Worm (Caenorhabditis elegans) whole organism, young adult: ENCODE results near the gene nac-2.

Source experiments
- F37B4.10 ChIP-seq: fragments of 200-800 bp; sonication (Bioruptor generic); IDR thresholded peaks from 2 replicates; pipeline ENCODE4 v1.3.6; 2022; ENCODE audit warnings: missing genetic modification characterization, missing compliant biosample characterization
- F39B2.1 ChIP-seq: fragments of 200-800 bp; sonication (Bioruptor generic); IDR thresholded peaks from 2 replicates; pipeline ENCODE4 v1.3.6; 2022; ENCODE audit warnings: missing genetic modification reagents, missing genetic modification characterization, missing compliant biosample characterization
- ama-1 ChIP-seq, 3 experiments: fragments of 150-350 bp in 1 of 3; sonication (generic microtip) in 2 of 3; optimal IDR thresholded peaks; 2 replicates each; lab custom pipeline; 2014 to 2018; ENCODE audit warnings: missing biosample characterization in 2 of 3, missing genetic modification characterization in 2 of 3, missing genetic modification reagents in 2 of 3
- hmg-1.2 ChIP-seq: fragments of 200-800 bp; sonication (Bioruptor generic); IDR thresholded peaks from 2 replicates; pipeline ENCODE4 v1.3.6; 2022; ENCODE audit warnings: missing genetic modification reagents, missing genetic modification characterization, missing compliant biosample characterization
- lsl-1 ChIP-seq: fragments of 200-800 bp; sonication (Bioruptor generic); optimal IDR thresholded peaks from 2 replicates; lab custom pipeline; 2018; ENCODE audit warnings: mild to moderate bottlenecking, missing genetic modification characterization, moderate library complexity, missing compliant biosample characterization
- mes-4 ChIP-seq: sonication (generic microtip); optimal IDR thresholded peaks from 2 replicates; lab custom pipeline; 2016; ENCODE audit warnings: missing genotype, missing genetic modification characterization, missing compliant biosample characterization
- sea-2 ChIP-seq: fragments of 200-800 bp; sonication (Bioruptor generic); IDR thresholded peaks from 2 replicates; pipeline ENCODE4 v1.3.6; 2022; ENCODE audit warnings: missing genetic modification characterization, missing compliant biosample characterization
- snpc-4 ChIP-seq, 5 experiments: fragments of 150-350 bp in 1 of 5; sonication (generic microtip) in 4 of 5; optimal IDR thresholded peaks; 2 replicates each; lab custom pipeline; 2014 to 2018; ENCODE audit warnings: missing genetic modification characterization in 5 of 5, missing biosample characterization in 3 of 5, antibody characterized with exemption in 2 of 5, mild to moderate bottlenecking in 2 of 5, missing compliant biosample characterization in 2 of 5, missing genotype in 2 of 5, moderate library complexity in 2 of 5, missing genetic modification reagents in 1 of 5
- tbx-9 ChIP-seq: sonication (generic microtip); optimal IDR thresholded peaks from 2 replicates; lab custom pipeline; 2016; ENCODE audit warnings: borderline replicate concordance, missing genetic modification characterization, inconsistent platforms, missing compliant biosample characterization
- unc-130 ChIP-seq: sonication (generic microtip); optimal IDR thresholded peaks from 2 replicates; lab custom pipeline; 2016; ENCODE audit warnings: missing genetic modification reagents, missing genetic modification characterization, missing compliant biosample characterization
- ztf-26 ChIP-seq: sonication (generic microtip); optimal IDR thresholded peaks from 2 replicates; lab custom pipeline; 2017; ENCODE audit warnings: missing genetic modification characterization, missing compliant biosample characterization
- ztf-3 ChIP-seq: fragments of 200-800 bp; sonication (Bioruptor generic); optimal IDR thresholded peaks from 2 replicates; lab custom pipeline; 2018; ENCODE audit warnings: mild to moderate bottlenecking, missing genetic modification characterization, missing compliant biosample characterization
- ztf-6 ChIP-seq: fragments of 200-800 bp; sonication (Bioruptor generic); IDR thresholded peaks from 2 replicates; pipeline ENCODE4 v1.3.6; 2022; ENCODE audit warnings: missing genetic modification reagents, missing genetic modification characterization, missing compliant biosample characterization

- no peak for TF ChIP-seq ztf-3 (GFP tag; lab: Kevin White, UChicago)
- no peak for TF ChIP-seq F37B4.10 (GFP tag; lab: Robert Waterston, UW)
- TF ChIP-seq mes-4, result no peak
- TF ChIP-seq ztf-26 (tag; lab: Kevin White, UChicago), result no peak
- TF ChIP-seq sea-2 (GFP tag; lab: Robert Waterston, UW), result no peak
- TF ChIP-seq snpc-4 (GFP tag; optimal IDR thresholded peaks at IDR 0.05; lab: Kevin White, UChicago), result no peak
- TF ChIP-seq snpc-4 (tag; optimal IDR thresholded peaks at IDR 0.05; lab: Kevin White, UChicago), result no peak
- TF ChIP-seq ama-1 (optimal IDR thresholded peaks at IDR 0.05; lab: Kevin White, UChicago), result no peak
- TF ChIP-seq ama-1 (GFP tag; optimal IDR thresholded peaks at IDR 0.05; lab: Kevin White, UChicago), result no peak
- no peak for TF ChIP-seq unc-130 (GFP tag; lab: Kevin White, UChicago)
- no peak for TF ChIP-seq ztf-6 (GFP tag; lab: Robert Waterston, UW)
- no peak for TF ChIP-seq F39B2.1 (GFP tag; lab: Robert Waterston, UW)
- TF ChIP-seq hmg-1.2, result no peak
- peak; percentile 83 for TF ChIP-seq lsl-1 (GFP tag; lab: Kevin White, UChicago)
- TF ChIP-seq tbx-9 (tag; lab: Kevin White, UChicago), result no peak
Observed at ce11 chrIII:9001491-9001890, 41.6 kb downstream of the nac-2 start.
